Fruit fly (Drosophila melanogaster) whole organism, embryonic: Measurements from ENCODE around the gene m-cup.

ENCODE experiments used
- Blimp-1 ChIP-seq: fragments of 200-800 bp; sonication (Bioruptor generic); optimal IDR thresholded peaks from 3 replicates; lab custom pipeline; 2018; ENCODE audit warnings: missing biosample characterization, missing genetic modification characterization, mild to moderate bottlenecking, moderate library complexity, missing genetic modification reagents
- C15 ChIP-seq: fragments of 200-800 bp; sonication (Bioruptor generic); IDR thresholded peaks from 3 replicates; pipeline ENCODE4 v1.3.6; 2022; ENCODE audit warnings: missing biosample characterization, missing genetic modification characterization
- CG12155 ChIP-seq: fragments of 200-800 bp; sonication (Bioruptor generic); optimal IDR thresholded peaks from 3 replicates; lab custom pipeline; 2016; ENCODE audit warnings: missing biosample characterization, missing genetic modification characterization
- CG32532 ChIP-seq: fragments of 200-800 bp; sonication (Bioruptor generic); IDR thresholded peaks from 2 replicates; pipeline ENCODE4 v1.3.6; 2022; ENCODE audit warnings: missing biosample characterization, missing genetic modification characterization
- CG3407 ChIP-seq: fragments of 200-800 bp; sonication (Bioruptor generic); optimal IDR thresholded peaks from 2 replicates; lab custom pipeline; 2018; ENCODE audit warnings: missing biosample characterization, mild to moderate bottlenecking, missing genetic modification characterization
- CG34224 ChIP-seq: fragments of 200-800 bp; sonication (Bioruptor generic); IDR thresholded peaks from 3 replicates; pipeline ENCODE4 v1.3.6; 2022; ENCODE audit warnings: missing biosample characterization, missing genetic modification characterization; ENCODE audit not compliant: partially characterized antibody
- CG8290 ChIP-seq, 3 experiments: fragments of 200-800 bp; sonication (Bioruptor generic); optimal IDR thresholded peaks; 2 replicates each; lab custom pipeline; 2016 to 2019; ENCODE audit warnings: missing biosample characterization in 3 of 3, missing genetic modification characterization in 3 of 3, mild to moderate bottlenecking in 2 of 3, moderate library complexity in 1 of 3
- CG8388 ChIP-seq: fragments of 200-800 bp; sonication (Bioruptor generic); optimal IDR thresholded peaks from 2 replicates; lab custom pipeline; 2019; ENCODE audit warnings: missing biosample characterization, mild to moderate bottlenecking, missing genetic modification characterization, moderate library complexity
- CTCF ChIP-seq: fragments of 200-800 bp; sonication (Bioruptor generic); optimal IDR thresholded peaks from 2 replicates; lab custom pipeline; 2017; ENCODE audit warnings: missing biosample characterization, mild to moderate bottlenecking, missing genetic modification characterization, moderate library complexity
- CrebB ChIP-seq: fragments of 200-800 bp; sonication (Bioruptor generic); optimal IDR thresholded peaks from 3 replicates; lab custom pipeline; 2018; ENCODE audit warnings: missing biosample characterization, mild to moderate bottlenecking, missing genetic modification characterization
- Eip74EF ChIP-seq, 2 experiments: fragments of 200-800 bp in 1 of 2; fragments of >200 bp in 1 of 2; sonication (Bioruptor generic) in 1 of 2; optimal IDR thresholded peaks; 2 replicates each; lab custom pipeline; 2017 to 2019; ENCODE audit warnings: missing biosample characterization in 2 of 2, missing genetic modification characterization in 2 of 2, mild to moderate bottlenecking in 1 of 2, moderate library complexity in 1 of 2
- Hr39 ChIP-seq: fragments of >200 bp; optimal IDR thresholded peaks from 2 replicates; lab custom pipeline; 2017
- Hr78 ChIP-seq, 2 experiments: fragments of 200-800 bp in 1 of 2; fragments of >200 bp in 1 of 2; sonication (Bioruptor generic) in 1 of 2; optimal IDR thresholded peaks; 2 replicates each; lab custom pipeline; 2017 to 2019; ENCODE audit warnings: missing biosample characterization in 2 of 2, missing genetic modification characterization in 2 of 2, mild to moderate bottlenecking in 1 of 2, moderate library complexity in 1 of 2
- Mad ChIP-seq: fragments of 200-800 bp; sonication (Bioruptor generic); optimal IDR thresholded peaks from 2 replicates; lab custom pipeline; 2016; ENCODE audit warnings: missing biosample characterization, missing genetic modification characterization
- Neu2 ChIP-seq: fragments of 200-800 bp; sonication (Bioruptor generic); optimal IDR thresholded peaks from 3 replicates; lab custom pipeline; 2016; ENCODE audit warnings: missing biosample characterization, missing genetic modification characterization, borderline replicate concordance
- Nf-YB ChIP-seq: fragments of 200-800 bp; sonication (Bioruptor generic); optimal IDR thresholded peaks from 3 replicates; lab custom pipeline; 2019; ENCODE audit warnings: missing biosample characterization, mild to moderate bottlenecking, missing genetic modification characterization, moderate library complexity
- Oaz ChIP-seq: fragments of 200-800 bp; sonication (Bioruptor generic); IDR thresholded peaks from 2 replicates; pipeline ENCODE4 v1.3.6; 2022; ENCODE audit warnings: missing biosample characterization, missing genetic modification characterization
- TFAM ChIP-seq: fragments of 200-800 bp; sonication (Bioruptor generic); optimal IDR thresholded peaks from 2 replicates; lab custom pipeline; 2017; ENCODE audit warnings: missing biosample characterization, missing genetic modification characterization, inconsistent platforms
- btn ChIP-seq: fragments of 200-800 bp; sonication (Bioruptor generic); optimal IDR thresholded peaks from 2 replicates; lab custom pipeline; 2016; ENCODE audit warnings: missing biosample characterization, missing genetic modification characterization
- da ChIP-seq: fragments of 200-800 bp; sonication (Bioruptor generic); optimal IDR thresholded peaks from 2 replicates; lab custom pipeline; 2016; ENCODE audit warnings: missing biosample characterization, missing genetic modification characterization
- fd96Cb ChIP-seq: fragments of 200-800 bp; sonication (Bioruptor generic); optimal IDR thresholded peaks from 2 replicates; lab custom pipeline; 2018; ENCODE audit warnings: missing biosample characterization, mild to moderate bottlenecking, missing genetic modification characterization, moderate library complexity
- gsb-n ChIP-seq: fragments of 200-800 bp; sonication (Bioruptor generic); optimal IDR thresholded peaks from 3 replicates; lab custom pipeline; 2018; ENCODE audit warnings: missing biosample characterization, mild to moderate bottlenecking, missing genetic modification characterization
- ken ChIP-seq: fragments of 200-800 bp; sonication (Bioruptor generic); IDR thresholded peaks from 3 replicates; pipeline ENCODE4 v1.3.6; 2022; ENCODE audit warnings: missing biosample characterization, missing genetic modification characterization
- lola ChIP-seq, 3 experiments: fragments of >200 bp in 2 of 3; fragments of 200-800 bp in 1 of 3; sonication (Bioruptor generic) in 1 of 3; optimal IDR thresholded peaks; 2 replicates each; lab custom pipeline; 2017 to 2019; ENCODE audit warnings: missing biosample characterization in 3 of 3, missing genetic modification characterization in 3 of 3, mild to moderate bottlenecking in 1 of 3, moderate library complexity in 1 of 3
- oc ChIP-seq: fragments of 200-800 bp; sonication (Bioruptor generic); optimal IDR thresholded peaks from 2 replicates; lab custom pipeline; 2018; ENCODE audit warnings: missing biosample characterization, mild to moderate bottlenecking, missing genetic modification characterization, moderate library complexity
- odd ChIP-seq: fragments of 200-800 bp; sonication (Bioruptor generic); optimal IDR thresholded peaks from 2 replicates; lab custom pipeline; 2017; ENCODE audit warnings: missing biosample characterization, mild to moderate bottlenecking, missing genetic modification characterization
- org-1 ChIP-seq: fragments of 200-800 bp; sonication (Bioruptor generic); optimal IDR thresholded peaks from 2 replicates; lab custom pipeline; 2017; ENCODE audit warnings: missing biosample characterization, missing genetic modification characterization
- pros ChIP-seq: fragments of 200-800 bp; sonication (Bioruptor generic); optimal IDR thresholded peaks from 3 replicates; lab custom pipeline; 2019; ENCODE audit warnings: missing biosample characterization, mild to moderate bottlenecking, missing genetic modification characterization, moderate library complexity
- ranshi ChIP-seq: fragments of 200-800 bp; sonication (Bioruptor generic); IDR thresholded peaks from 2 replicates; pipeline ENCODE4 v1.3.6; 2022; ENCODE audit warnings: missing biosample characterization, missing genetic modification characterization
- row ChIP-seq: fragments of 200-800 bp; sonication (Bioruptor generic); IDR thresholded peaks from 3 replicates; pipeline ENCODE4 v1.3.6; 2022; ENCODE audit warnings: missing biosample characterization, missing genetic modification characterization
- sd ChIP-seq: fragments of 200-800 bp; sonication (Bioruptor generic); optimal IDR thresholded peaks from 3 replicates; lab custom pipeline; 2018; ENCODE audit warnings: missing biosample characterization, mild to moderate bottlenecking, missing genetic modification characterization, moderate library complexity
- stwl ChIP-seq: fragments of 200-800 bp; sonication (Bioruptor generic); optimal IDR thresholded peaks from 3 replicates; lab custom pipeline; 2018; ENCODE audit warnings: missing biosample characterization, mild to moderate bottlenecking, missing genetic modification characterization, moderate library complexity
- vnd ChIP-seq: fragments of 200-800 bp; sonication (Bioruptor generic); IDR thresholded peaks from 3 replicates; pipeline ENCODE4 v1.3.6; 2022; ENCODE audit warnings: missing biosample characterization, missing genetic modification characterization; ENCODE audit not compliant: partially characterized antibody
- vvl ChIP-seq: fragments of 200-800 bp; sonication (Bioruptor generic); IDR thresholded peaks from 2 replicates; pipeline ENCODE4 v1.3.6; 2022; ENCODE audit warnings: missing biosample characterization, missing genetic modification characterization

m-cup gene

dm6 chr3R:17115668-17116067, 33.5 kb downstream of the m-cup start (continued):
- TF ChIP-seq CrebB (peak; percentile 25), da (no peak), CG3407 (GFP tag; lab: Kevin White, UChicago) (peak; percentile 55), Eip74EF (GFP tag; optimal IDR thresholded peaks at IDR 0.05; lab: Kevin White, UChicago) (peak in 1 of 2 experiments; percentile 12), CG34224 (GFP tag; lab: Robert Waterston, UW) (no peak), org-1 (no peak), Hr39 (lab: Kevin White, UChicago) (no peak), row (no peak), lola (GFP tag; optimal IDR thresholded peaks at IDR 0.05; lab: Kevin White, UChicago) (peak in 1 of 3 experiments; percentile 1), CG8290 (GFP tag; optimal IDR thresholded peaks at IDR 0.05; lab: Kevin White, UChicago) (no peak), CG8290 (tag; optimal IDR thresholded peaks at IDR 0.05; lab: Kevin White, UChicago) (no peak), ranshi (no peak), Hr78 (GFP tag; optimal IDR thresholded peaks at IDR 0.05; lab: Kevin White, UChicago) (peak in 1 of 2 experiments; percentile 51), odd (GFP tag; lab: Kevin White, UChicago) (peak; percentile 57), btn (GFP tag; lab: Kevin White, UChicago) (no peak), Blimp-1 (peak; percentile 15), pros (GFP tag; lab: Kevin White, UChicago) (peak; percentile 10), C15 (GFP tag; lab: Robert Waterston, UW) (no peak), ken (no peak)
- TF ChIP-seq, all 482 proteins: peak for 76

DNA sequence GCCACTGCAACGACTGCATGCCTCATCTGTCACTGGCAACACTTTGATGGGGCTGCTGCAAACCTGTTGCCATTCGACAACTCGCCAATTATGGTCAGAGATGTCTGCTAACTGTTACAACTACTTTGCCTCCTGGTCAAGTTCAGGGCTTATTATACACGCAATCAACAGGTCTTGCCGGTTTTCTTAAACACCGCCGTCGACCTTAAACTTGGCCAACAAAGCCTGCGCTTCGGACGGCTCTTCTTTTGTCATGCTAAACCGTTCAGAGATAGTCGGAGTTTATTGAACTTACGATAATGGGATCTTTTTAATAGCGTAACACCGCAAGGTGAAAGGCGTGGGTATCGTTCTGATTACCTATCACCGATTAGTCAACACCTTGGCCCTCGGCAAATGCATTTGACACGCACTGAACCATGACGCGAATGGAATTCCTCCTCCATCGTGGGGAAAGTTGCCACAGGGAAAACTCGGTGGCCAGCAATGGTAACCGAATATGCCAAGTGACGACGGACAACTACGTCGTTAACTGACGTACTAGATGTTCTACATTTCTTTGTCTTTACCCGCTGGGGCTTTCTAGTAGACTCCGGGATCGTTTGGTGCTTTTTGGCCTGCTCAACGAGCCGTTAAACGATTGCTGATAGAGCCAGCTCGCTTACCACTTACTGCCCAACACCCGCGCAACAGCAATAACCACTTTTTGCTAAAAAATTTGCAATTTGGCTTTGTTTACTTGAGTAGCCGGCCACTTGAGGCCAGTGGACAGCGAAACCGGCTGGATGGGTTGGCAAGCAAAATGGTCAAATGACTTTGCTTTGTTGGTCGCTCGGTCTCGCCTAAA, 38.1 kb downstream of the m-cup start:
- TF ChIP-seq oc (tag; lab: Kevin White, UChicago) (peak; percentile 4), CG8388 (GFP tag; lab: Kevin White, UChicago) (no peak), vvl (GFP tag; lab: Robert Waterston, UW) (peak; percentile 15; the same call in 1 of the 2 replicates), Neu2 (GFP tag; lab: Kevin White, UChicago) (peak; percentile 56), Oaz (GFP tag; lab: Robert Waterston, UW) (no peak), vnd (GFP tag; lab: Robert Waterston, UW) (no peak), Blimp-1 (peak; percentile 2), gsb-n (tag; lab: Kevin White, UChicago) (peak; percentile 6)
- TF ChIP-seq, all 482 proteins: peak for 5

- TF ChIP-seq fd96Cb (tag; lab: Kevin White, UChicago) (no peak), CTCF (GFP tag; lab: Kevin White, UChicago) (peak; percentile 93), TFAM (GFP tag; lab: Kevin White, UChicago) (no peak), Nf-YB (GFP tag; lab: Kevin White, UChicago) (no peak), Mad (GFP tag; lab: Kevin White, UChicago) (no peak), sd (tag; lab: Kevin White, UChicago) (peak; percentile 42), CG32532 (GFP tag; lab: Robert Waterston, UW) (peak; percentile 20; the same call in 1 of the 2 replicates), stwl (tag; lab: Kevin White, UChicago) (peak; percentile 50), gsb-n (tag; lab: Kevin White, UChicago) (no peak), CG12155 (no peak)
Measured at dm6 chr3R:17108881-17109280, 40.3 kb downstream of the m-cup start.
